Fruit fly (Drosophila melanogaster) whole organism, wandering third instar larva: ENCODE results near the gene Galphai.

Experiments used
- HLH106 ChIP-seq: fragments of 200-800 bp; optimal IDR thresholded peaks from 3 replicates; lab custom pipeline; 2019; ENCODE audit warnings: missing biosample characterization, mild to moderate bottlenecking, missing genetic modification characterization, moderate library complexity
- Hr83 ChIP-seq: fragments of 200-300 bp; sonication (Bioruptor generic); optimal IDR thresholded peaks from 2 replicates; lab custom pipeline; 2016; ENCODE audit warnings: missing biosample characterization, mild to moderate bottlenecking, missing genetic modification characterization, moderate library complexity; ENCODE audit not compliant: poor library complexity, severe bottlenecking
- Myc ChIP-seq: fragments of >200 bp; optimal IDR thresholded peaks from 2 replicates; lab custom pipeline; 2017
- br ChIP-seq: fragments of 200-800 bp; sonication (Bioruptor generic); optimal IDR thresholded peaks from 2 replicates; lab custom pipeline; 2016; ENCODE audit warnings: missing biosample characterization, missing genetic modification characterization
- fru ChIP-seq: fragments of 200-800 bp; sonication (Bioruptor generic); optimal IDR thresholded peaks from 3 replicates; lab custom pipeline; 2016; ENCODE audit warnings: missing biosample characterization, mild to moderate bottlenecking, missing genetic modification characterization

DNA sequence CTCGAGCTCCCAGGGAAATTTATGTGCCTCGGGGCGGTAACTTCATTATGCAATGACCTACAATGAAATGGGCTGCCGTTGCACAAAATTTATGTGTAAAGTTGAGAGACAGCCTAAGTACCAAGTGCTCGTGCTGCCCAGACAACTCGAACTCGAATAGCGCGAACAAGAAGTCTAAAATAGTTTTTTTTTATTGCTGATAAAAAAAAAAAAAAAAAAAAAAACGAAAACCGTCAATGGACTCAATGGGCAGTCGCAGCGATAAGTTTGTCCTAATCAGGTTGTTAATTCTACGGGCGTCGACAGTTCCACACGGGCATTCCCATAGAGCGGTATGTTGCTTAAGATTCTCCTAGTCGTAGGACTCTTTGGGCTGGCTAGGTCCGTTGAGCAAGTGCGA, 47.2 kb downstream of the Galphai start, which contains the start of gene CG14820:
- TF ChIP-seq Hr83 (GFP tag; lab: Kevin White, UChicago) (no peak), Myc (lab: Kevin White, UChicago) (no peak), HLH106 (tag; lab: Kevin White, UChicago) (no peak), br (GFP tag; lab: Kevin White, UChicago) (no peak), fru (GFP tag; lab: Kevin White, UChicago) (no peak)
